Fruit fly (Drosophila melanogaster) S2 (cell line): ENCODE results near the gene CG10324.

ENCODE experiments used
- CG8478 ChIP-seq: fragments of >200 bp; optimal IDR thresholded peaks from 2 replicates; lab custom pipeline; 2018
- CTCF ChIP-seq, 2 experiments: fragments of >200 bp; optimal IDR thresholded peaks; 2 replicates each; lab custom pipeline; 2018

Gene CG10324

dm6 chr3R:16605929-16606328 is 40.9 kb downstream of the CG10324 start:
- TF ChIP-seq CG8478 (lab: Kevin White, UChicago): no peak
- no peak for TF ChIP-seq CTCF (optimal IDR thresholded peaks at IDR 0.05; lab: Kevin White, UChicago)

dm6 chr3R:16604715-16605114 is 42.1 kb downstream of the CG10324 start, which contains the start of gene CG10345:
CG10345 (minus strand) TSS chr3R:16604861.
- no peak for TF ChIP-seq CTCF (optimal IDR thresholded peaks at IDR 0.05; lab: Kevin White, UChicago)

- TF ChIP-seq CG8478 (lab: Kevin White, UChicago): no peak
- no peak for TF ChIP-seq CTCF (optimal IDR thresholded peaks at IDR 0.05; lab: Kevin White, UChicago)
Measured at dm6 chr3R:16600735-16601134, 46.1 kb downstream of the CG10324 start.

- TF ChIP-seq CTCF (optimal IDR thresholded peaks at IDR 0.05; lab: Kevin White, UChicago) (no peak), CG8478 (lab: Kevin White, UChicago) (no peak)
Measured at dm6 chr3R:16599647-16600046, 47.2 kb downstream of the CG10324 start.
